Fruit fly (Drosophila melanogaster): ENCODE measurements around the gene CG10621.

- TF ChIP-seq psq (optimal IDR thresholded peaks at IDR 0.05) (no peak), h (optimal IDR thresholded peaks at IDR 0.05) (no peak), ttk (optimal IDR thresholded peaks at IDR 0.05) (no peak), Myc (optimal IDR thresholded peaks at IDR 0.05) (no peak), insv (optimal IDR thresholded peaks at IDR 0.05) (no peak)
Observed at dm6 chr2L:18925387-18925786, 28.8 kb downstream of the CG10621 start.

Measured in Kc167 (cell line).